Fruit fly (Drosophila melanogaster) whole organism, prepupa: ENCODE results near the gene CheB93a.

Experiments
- CG10631 ChIP-seq: fragments of 200-800 bp; sonication (Bioruptor generic); optimal IDR thresholded peaks from 2 replicates; lab custom pipeline; 2016; ENCODE audit warnings: missing biosample characterization, missing genetic modification characterization
- CG6276 ChIP-seq: fragments of 200-800 bp; sonication (Bioruptor generic); optimal IDR thresholded peaks from 2 replicates; lab custom pipeline; 2017; ENCODE audit warnings: missing biosample characterization, mild to moderate bottlenecking, missing genetic modification characterization
- CG6792 ChIP-seq: fragments of 200-800 bp; sonication (Bioruptor generic); optimal IDR thresholded peaks from 3 replicates; lab custom pipeline; 2016; ENCODE audit warnings: missing biosample characterization, missing genetic modification characterization
- CG6854 ChIP-seq: fragments of 200-800 bp; sonication (Bioruptor generic); optimal IDR thresholded peaks from 2 replicates; lab custom pipeline; 2017; ENCODE audit warnings: missing biosample characterization, mild to moderate bottlenecking, missing genetic modification characterization
- Lpt ChIP-seq: fragments of 200-800 bp; sonication (Bioruptor generic); optimal IDR thresholded peaks from 3 replicates; lab custom pipeline; 2016; ENCODE audit warnings: missing biosample characterization, missing genetic modification characterization
- Sox102F ChIP-seq: fragments of 200-800 bp; sonication (Bioruptor generic); optimal IDR thresholded peaks from 2 replicates; lab custom pipeline; 2016; ENCODE audit warnings: missing biosample characterization, mild to moderate bottlenecking, missing genetic modification characterization
- esn ChIP-seq: fragments of 200-800 bp; sonication (Bioruptor generic); optimal IDR thresholded peaks from 2 replicates; lab custom pipeline; 2016; ENCODE audit warnings: missing biosample characterization, mild to moderate bottlenecking, missing genetic modification characterization, moderate library complexity
- fd59A ChIP-seq: fragments of 200-800 bp; sonication (Bioruptor generic); optimal IDR thresholded peaks from 2 replicates; lab custom pipeline; 2017; ENCODE audit warnings: missing biosample characterization, mild to moderate bottlenecking, missing genetic modification characterization, missing genetic modification reagents
- ss ChIP-seq, 2 experiments: fragments of 200-800 bp; sonication (Bioruptor generic); optimal IDR thresholded peaks; 2 replicates in 1 of 2; 3 replicates in 1 of 2; lab custom pipeline; 2017 to 2018; ENCODE audit warnings: mild to moderate bottlenecking in 2 of 2, missing biosample characterization in 2 of 2, missing genetic modification characterization in 2 of 2, moderate library complexity in 1 of 2

- TF ChIP-seq CG6792 (no peak), CG6276 (GFP tag; lab: Kevin White, UChicago) (no peak), fd59A (no peak), CG6854 (no peak), Lpt (GFP tag; lab: Kevin White, UChicago) (no peak), ss (GFP tag; optimal IDR thresholded peaks at IDR 0.05; lab: Kevin White, UChicago) (no peak), Sox102F (GFP tag; lab: Kevin White, UChicago) (no peak), esn (no peak), CG10631 (GFP tag; lab: Kevin White, UChicago) (no peak)
Measured at dm6 chr3R:21437515-21438090, 30.4 kb downstream of the CheB93a start.
